Worm (Caenorhabditis elegans) whole organism, late embryonic: ENCODE measurements around the gene ZK757.10.

Source experiments
- Y22D7AL.16 ChIP-seq: sonication (generic microtip); optimal IDR thresholded peaks from 2 replicates; lab custom pipeline; 2016; ENCODE audit warnings: missing genetic modification characterization, missing compliant biosample characterization
- ceh-19 ChIP-seq: fragments of 200-800 bp; sonication (Bioruptor generic); optimal IDR thresholded peaks from 2 replicates; lab custom pipeline; 2018; ENCODE audit warnings: mild to moderate bottlenecking, missing genetic modification characterization, missing compliant biosample characterization
- ceh-48 ChIP-seq: sonication (generic microtip); optimal IDR thresholded peaks from 2 replicates; lab custom pipeline; 2016; ENCODE audit warnings: missing genetic modification characterization, inconsistent platforms, missing compliant biosample characterization
- ceh-9 ChIP-seq: sonication (generic microtip); optimal IDR thresholded peaks from 2 replicates; lab custom pipeline; 2016; ENCODE audit warnings: mild to moderate bottlenecking, missing genetic modification characterization, inconsistent platforms, missing compliant biosample characterization
- dmd-4 ChIP-seq: sonication (generic microtip); optimal IDR thresholded peaks from 2 replicates; lab custom pipeline; 2016; ENCODE audit warnings: borderline replicate concordance, missing genetic modification characterization, missing compliant biosample characterization
- dve-1 ChIP-seq: sonication (generic microtip); optimal IDR thresholded peaks from 2 replicates; lab custom pipeline; 2017; ENCODE audit warnings: antibody characterized with exemption, mild to moderate bottlenecking, missing genetic modification characterization, missing compliant biosample characterization
- nhr-11 ChIP-seq: fragments of 150-350 bp; optimal IDR thresholded peaks from 2 replicates; lab custom pipeline; 2014; ENCODE audit warnings: missing biosample characterization, missing genetic modification characterization
- pqm-1 ChIP-seq: sonication (generic microtip); optimal IDR thresholded peaks from 2 replicates; lab custom pipeline; 2016; ENCODE audit warnings: missing genetic modification characterization, missing compliant biosample characterization
- ref-2 ChIP-seq: sonication (generic microtip); optimal IDR thresholded peaks from 2 replicates; lab custom pipeline; 2016; ENCODE audit warnings: missing genetic modification characterization, missing compliant biosample characterization
- sox-4 ChIP-seq: sonication (generic microtip); optimal IDR thresholded peaks from 2 replicates; lab custom pipeline; 2017; ENCODE audit warnings: mild to moderate bottlenecking, missing genetic modification characterization, inconsistent platforms, missing compliant biosample characterization
- unc-55 ChIP-seq: sonication (generic microtip); optimal IDR thresholded peaks from 2 replicates; lab custom pipeline; 2017; ENCODE audit warnings: missing biosample characterization, missing genetic modification reagents, missing genetic modification characterization

DNA sequence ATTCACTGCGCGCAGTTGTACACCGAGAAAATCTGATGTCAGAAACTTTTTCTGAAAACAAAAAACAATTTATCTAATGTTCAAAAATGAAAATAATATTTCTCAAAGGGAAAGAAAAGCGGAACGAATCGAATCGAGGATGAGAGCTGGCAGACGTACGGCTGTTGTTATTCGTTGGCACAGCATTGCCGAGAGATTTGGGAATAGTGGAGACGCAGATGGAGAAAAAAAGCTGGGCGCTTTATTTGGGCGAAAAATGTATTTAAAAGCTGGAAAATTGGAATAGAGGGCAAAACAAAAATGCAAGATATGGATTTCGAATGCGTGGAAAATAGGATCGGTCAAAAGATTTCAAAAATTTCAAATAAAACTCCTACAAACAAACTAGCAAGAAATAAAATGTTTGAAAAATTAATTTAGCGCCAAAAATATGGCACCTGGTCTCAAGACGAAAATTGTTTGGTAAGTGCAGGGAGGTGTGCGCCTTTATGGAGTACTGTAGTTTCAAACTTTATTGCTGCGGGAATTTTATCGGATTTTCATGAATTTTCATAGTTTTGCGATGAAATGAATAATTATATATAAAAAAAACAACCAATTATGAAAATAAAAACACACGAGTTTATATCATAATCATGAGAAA lies 17.8 kb upstream of the ZK757.10 start, which contains the start of gene gpdh-2:
- TF ChIP-seq ceh-9 (tag; lab: Kevin White, UChicago) (no peak), ref-2 (tag; lab: Kevin White, UChicago) (no peak), dmd-4 (no peak), nhr-11 (tag; lab: Kevin White, UChicago) (no peak), ceh-48 (tag; lab: Kevin White, UChicago) (no peak), Y22D7AL.16 (tag; lab: Kevin White, UChicago) (no peak), ceh-19 (GFP tag; lab: Kevin White, UChicago) (no peak), dve-1 (tag; lab: Kevin White, UChicago) (no peak), unc-55 (GFP tag; lab: Kevin White, UChicago) (no peak), pqm-1 (tag; lab: Kevin White, UChicago) (no peak), sox-4 (tag; lab: Kevin White, UChicago) (no peak)
